Fruit fly (Drosophila melanogaster): ENCODE results near the gene Bsg.

dm6 chr2L:8086736-8087467 lies 3.7 kb downstream of the Bsg start:
- TF ChIP-seq h (optimal IDR thresholded peaks at IDR 0.05) = no peak
- TF ChIP-seq psq (optimal IDR thresholded peaks at IDR 0.05) = no peak
- no peak for TF ChIP-seq Sin3A (optimal IDR thresholded peaks at IDR 0.05)
- TF ChIP-seq insv (optimal IDR thresholded peaks at IDR 0.05) = no peak
